Worm (Caenorhabditis elegans): Measurements from ENCODE around the gene acr-10.

Gene acr-10

ce11 chrX:3988575-3988974, 33.5 kb upstream of the acr-10 start:
- TF ChIP-seq sea-1 (GFP tag; conservative IDR thresholded peaks at IDR 0.05) (no peak), ceh-13 (GFP tag; optimal IDR thresholded peaks at IDR 0.05) (no peak), pes-1 (GFP tag; IDR thresholded peaks at IDR 0.05) (no peak), flt-1 (GFP tag; IDR thresholded peaks at IDR 0.05) (no peak)

ce11 chrX:3990495-3990894, 31.6 kb upstream of the acr-10 start:
- TF ChIP-seq aly-1 (tag; optimal IDR thresholded peaks at IDR 0.05) (no peak), scrt-1 (GFP tag; IDR thresholded peaks at IDR 0.05) (no peak), sea-1 (GFP tag; conservative IDR thresholded peaks at IDR 0.05) (no peak), ceh-36 (tag; optimal IDR thresholded peaks at IDR 0.05) (no peak), tbx-11 (GFP tag; IDR thresholded peaks at IDR 0.05) (no peak), flt-1 (GFP tag; IDR thresholded peaks at IDR 0.05) (no peak), ceh-13 (GFP tag; optimal IDR thresholded peaks at IDR 0.05) (no peak), ets-7 (tag; optimal IDR thresholded peaks at IDR 0.05) (no peak), pes-1 (GFP tag; IDR thresholded peaks at IDR 0.05) (no peak), tra-4 (tag; optimal IDR thresholded peaks at IDR 0.05) (no peak), ama-1 (optimal IDR thresholded peaks at IDR 0.05) (no peak)

ce11 chrX:3990941-3991340, 31.1 kb upstream of the acr-10 start:
- TF ChIP-seq sea-1 (GFP tag; conservative IDR thresholded peaks at IDR 0.05) (no peak), B0310.2 (tag; optimal IDR thresholded peaks at IDR 0.05) (no peak), ets-7 (tag; optimal IDR thresholded peaks at IDR 0.05) (no peak), F13C5.2 (tag; optimal IDR thresholded peaks at IDR 0.05) (no peak), scrt-1 (GFP tag; IDR thresholded peaks at IDR 0.05) (no peak), ama-1 (optimal IDR thresholded peaks at IDR 0.05) (no peak), tbx-11 (GFP tag; IDR thresholded peaks at IDR 0.05) (no peak), flt-1 (GFP tag; IDR thresholded peaks at IDR 0.05) (no peak), hmbx-1 (tag; optimal IDR thresholded peaks at IDR 0.05) (no peak), aly-1 (tag; optimal IDR thresholded peaks at IDR 0.05) (no peak)

ce11 chrX:3991652-3992051, 30.4 kb upstream of the acr-10 start:
- TF ChIP-seq hnd-1 (tag; optimal IDR thresholded peaks at IDR 0.05), result no peak
- no peak for TF ChIP-seq hmbx-1 (tag; optimal IDR thresholded peaks at IDR 0.05)
- TF ChIP-seq aly-1 (tag; optimal IDR thresholded peaks at IDR 0.05), result no peak
- no peak for TF ChIP-seq tbx-37 (GFP tag; conservative IDR thresholded peaks at IDR 0.05)
- TF ChIP-seq ceh-13 (GFP tag; optimal IDR thresholded peaks at IDR 0.05), result no peak
- TF ChIP-seq tra-4 (tag; optimal IDR thresholded peaks at IDR 0.05), result no peak
- no peak for TF ChIP-seq flt-1 (GFP tag; IDR thresholded peaks at IDR 0.05)
- no peak for TF ChIP-seq tbx-11 (GFP tag; IDR thresholded peaks at IDR 0.05)
- TF ChIP-seq ama-1 (optimal IDR thresholded peaks at IDR 0.05), result no peak
- TF ChIP-seq F13C5.2 (tag; optimal IDR thresholded peaks at IDR 0.05), result no peak
- TF ChIP-seq scrt-1 (GFP tag; IDR thresholded peaks at IDR 0.05), result no peak

ce11 chrX:3994418-3994817, 27.6 kb upstream of the acr-10 start:
- TF ChIP-seq pes-1 (GFP tag; IDR thresholded peaks at IDR 0.05), result peak; percentile 87
- TF ChIP-seq ama-1 (optimal IDR thresholded peaks at IDR 0.05), result no peak
- TF ChIP-seq hmbx-1 (tag; optimal IDR thresholded peaks at IDR 0.05), result peak; percentile 21
- peak; percentile 39 for TF ChIP-seq ets-7 (tag; optimal IDR thresholded peaks at IDR 0.05)
- TF ChIP-seq tbx-37 (GFP tag; conservative IDR thresholded peaks at IDR 0.05), result peak; percentile 66
- TF ChIP-seq ceh-36 (tag; optimal IDR thresholded peaks at IDR 0.05), result peak; percentile 37
- TF ChIP-seq hnd-1 (tag; optimal IDR thresholded peaks at IDR 0.05), result peak; percentile 56
- no peak for TF ChIP-seq hmg-4 (GFP tag; optimal IDR thresholded peaks at IDR 0.05)
- TF ChIP-seq sea-1 (GFP tag; conservative IDR thresholded peaks at IDR 0.05), result peak; percentile 73; the same call in 1 of the 2 replicates
- peak; percentile 66 for TF ChIP-seq aly-1 (tag; optimal IDR thresholded peaks at IDR 0.05)
- TF ChIP-seq tra-4 (tag; optimal IDR thresholded peaks at IDR 0.05), result no peak
- TF ChIP-seq scrt-1 (GFP tag; IDR thresholded peaks at IDR 0.05), result peak; percentile 79
- peak; percentile 30 for TF ChIP-seq B0310.2 (tag; optimal IDR thresholded peaks at IDR 0.05)
- TF ChIP-seq flt-1 (GFP tag; IDR thresholded peaks at IDR 0.05), result peak; percentile 72
- TF ChIP-seq ceh-13 (GFP tag; optimal IDR thresholded peaks at IDR 0.05), result peak; percentile 59
- peak; percentile 78 for TF ChIP-seq tbx-11 (GFP tag; IDR thresholded peaks at IDR 0.05)
- TF ChIP-seq F13C5.2 (tag; optimal IDR thresholded peaks at IDR 0.05), result peak; percentile 62

ce11 chrX:3997040-3997439, 25.0 kb upstream of the acr-10 start, which contains the start of gene R02E12.5:
TSS of gene R02E12.5 (plus strand) at chrX:3997340.
- TF ChIP-seq ceh-36 (tag; optimal IDR thresholded peaks at IDR 0.05), result no peak
- no peak for TF ChIP-seq hnd-1 (tag; optimal IDR thresholded peaks at IDR 0.05)
- TF ChIP-seq sea-1 (GFP tag; conservative IDR thresholded peaks at IDR 0.05), result no peak
- no peak for TF ChIP-seq ceh-13 (GFP tag; optimal IDR thresholded peaks at IDR 0.05)
- no peak for TF ChIP-seq aly-1 (tag; optimal IDR thresholded peaks at IDR 0.05)
- no peak for TF ChIP-seq F13C5.2 (tag; optimal IDR thresholded peaks at IDR 0.05)
- TF ChIP-seq tbx-37 (GFP tag; conservative IDR thresholded peaks at IDR 0.05), result no peak
- TF ChIP-seq tbx-11 (GFP tag; IDR thresholded peaks at IDR 0.05), result no peak
- TF ChIP-seq B0310.2 (tag; optimal IDR thresholded peaks at IDR 0.05), result no peak
- no peak for TF ChIP-seq ama-1 (optimal IDR thresholded peaks at IDR 0.05)
- TF ChIP-seq hmbx-1 (tag; optimal IDR thresholded peaks at IDR 0.05), result no peak

ce11 chrX:4003220-4003619, 18.8 kb upstream of the acr-10 start, which contains the start of gene R02E12.12:
TSS of gene R02E12.12 (plus strand) at chrX:4003520.
- no peak for TF ChIP-seq sea-1 (GFP tag; conservative IDR thresholded peaks at IDR 0.05)
- TF ChIP-seq tbx-11 (GFP tag; IDR thresholded peaks at IDR 0.05), result no peak
- no peak for TF ChIP-seq ets-7 (tag; optimal IDR thresholded peaks at IDR 0.05)
- TF ChIP-seq ceh-13 (GFP tag; optimal IDR thresholded peaks at IDR 0.05), result no peak
- TF ChIP-seq pes-1 (GFP tag; IDR thresholded peaks at IDR 0.05), result no peak
- TF ChIP-seq flt-1 (GFP tag; IDR thresholded peaks at IDR 0.05), result no peak
- no peak for TF ChIP-seq tbx-37 (GFP tag; conservative IDR thresholded peaks at IDR 0.05)
- no peak for TF ChIP-seq ama-1 (optimal IDR thresholded peaks at IDR 0.05)
- TF ChIP-seq tra-4 (tag; optimal IDR thresholded peaks at IDR 0.05), result no peak
- no peak for TF ChIP-seq hnd-1 (tag; optimal IDR thresholded peaks at IDR 0.05)
- TF ChIP-seq hmg-4 (GFP tag; optimal IDR thresholded peaks at IDR 0.05), result no peak
- no peak for TF ChIP-seq B0310.2 (tag; optimal IDR thresholded peaks at IDR 0.05)
- TF ChIP-seq hmbx-1 (tag; optimal IDR thresholded peaks at IDR 0.05), result no peak

- TF ChIP-seq hmg-4 (GFP tag; optimal IDR thresholded peaks at IDR 0.05) (no peak), hnd-1 (tag; optimal IDR thresholded peaks at IDR 0.05) (no peak), ets-7 (tag; optimal IDR thresholded peaks at IDR 0.05) (no peak), B0310.2 (tag; optimal IDR thresholded peaks at IDR 0.05) (no peak), flt-1 (GFP tag; IDR thresholded peaks at IDR 0.05) (no peak)
Observed at ce11 chrX:4005014-4005413, 17.1 kb upstream of the acr-10 start, which contains the start of gene R02E12.4. TSS of gene R02E12.4 (plus strand) at chrX:4005314.

Measured in whole organism, early embryonic.